Worm (Caenorhabditis elegans) whole organism, mixed stage, embryonic: Measurements from ENCODE around the gene F53C3.7.

Source experiments
- M03D4.4 ChIP-seq: sonication (generic microtip); optimal IDR thresholded peaks from 2 replicates; lab custom pipeline; 2017; ENCODE audit warnings: mild to moderate bottlenecking, missing genetic modification characterization, missing compliant biosample characterization
- blmp-1 ChIP-seq: fragments of 150-350 bp; optimal IDR thresholded peaks from 2 replicates; lab custom pipeline; 2014; ENCODE audit warnings: missing biosample characterization, missing genetic modification characterization
- ceh-83 ChIP-seq: fragments of 200-800 bp; sonication (Bioruptor generic); optimal IDR thresholded peaks from 2 replicates; lab custom pipeline; 2018; ENCODE audit warnings: mild to moderate bottlenecking, missing genetic modification characterization, missing compliant biosample characterization
- elt-3 ChIP-seq: fragments of 150-350 bp; optimal IDR thresholded peaks from 2 replicates; lab custom pipeline; 2014; ENCODE audit warnings: missing biosample characterization, missing genetic modification characterization
- lin-13 ChIP-seq: fragments of 150-350 bp; optimal IDR thresholded peaks from 2 replicates; lab custom pipeline; 2014; ENCODE audit warnings: missing biosample characterization, missing genetic modification characterization
- lsy-2 ChIP-seq: fragments of 150-350 bp; optimal IDR thresholded peaks from 2 replicates; lab custom pipeline; 2014; ENCODE audit warnings: missing biosample characterization, missing genetic modification characterization
- mep-1 ChIP-seq: fragments of 150-350 bp; optimal IDR thresholded peaks from 2 replicates; lab custom pipeline; 2017; ENCODE audit warnings: missing biosample characterization, missing genetic modification reagents, missing genetic modification characterization, inconsistent platforms
- nhr-237 ChIP-seq: fragments of 150-350 bp; optimal IDR thresholded peaks from 2 replicates; lab custom pipeline; 2014; ENCODE audit warnings: missing biosample characterization, missing genetic modification characterization
- nhr-76 ChIP-seq: sonication (generic microtip); optimal IDR thresholded peaks from 2 replicates; lab custom pipeline; 2017; ENCODE audit warnings: missing biosample characterization, missing genetic modification characterization
- pha-4 ChIP-seq: fragments of 150-350 bp; optimal IDR thresholded peaks from 2 replicates; lab custom pipeline; 2018; ENCODE audit warnings: missing biosample characterization, missing genetic modification reagents, missing genetic modification characterization
- tbx-8 ChIP-seq: fragments of 200-800 bp; sonication (Bioruptor generic); optimal IDR thresholded peaks from 2 replicates; lab custom pipeline; 2018; ENCODE audit warnings: mild to moderate bottlenecking, missing genetic modification characterization, moderate library complexity, missing compliant biosample characterization
- unc-120 ChIP-seq: sonication (generic microtip); optimal IDR thresholded peaks from 2 replicates; lab custom pipeline; 2017; ENCODE audit warnings: missing genetic modification characterization, missing compliant biosample characterization; ENCODE audit not compliant: poor library complexity, severe bottlenecking
- unc-39 ChIP-seq: fragments of 150-350 bp; optimal IDR thresholded peaks from 2 replicates; lab custom pipeline; 2014; ENCODE audit warnings: missing biosample characterization, missing genetic modification characterization
- unc-62 ChIP-seq: fragments of 150-350 bp; optimal IDR thresholded peaks from 2 replicates; lab custom pipeline; 2014; ENCODE audit warnings: missing biosample characterization, missing genetic modification reagents, missing genetic modification characterization

DNA sequence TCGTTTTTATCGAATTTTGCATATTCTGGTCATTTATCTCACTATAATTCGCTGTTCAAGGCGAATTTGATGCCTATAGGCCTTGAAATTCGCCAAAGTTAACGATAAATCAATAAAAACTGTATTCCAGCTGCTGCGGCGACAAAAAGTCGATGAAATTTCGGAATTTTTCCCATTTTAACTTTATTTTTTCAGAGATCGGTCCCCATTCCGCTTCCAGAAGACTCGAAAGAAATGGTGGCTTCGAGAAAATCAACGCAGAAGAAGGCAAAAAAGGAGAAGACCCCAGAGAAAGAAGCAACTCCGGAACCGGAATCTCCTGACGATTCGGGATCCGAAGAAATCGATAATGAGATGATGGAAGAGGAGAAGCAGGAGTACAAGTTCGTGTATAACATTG, 40.2 kb downstream of the F53C3.7 start:
- TF ChIP-seq ceh-83 (no peak), lsy-2 (no peak), unc-39 (no peak), unc-62 (GFP tag; lab: Kevin White, UChicago) (no peak), elt-3 (no peak), nhr-76 (tag; lab: Kevin White, UChicago) (no peak), tbx-8 (GFP tag; lab: Kevin White, UChicago) (no peak), unc-120 (tag; lab: Kevin White, UChicago) (no peak), M03D4.4 (no peak), lin-13 (tag; lab: Kevin White, UChicago) (no peak), blmp-1 (no peak), pha-4 (tag; lab: Kevin White, UChicago) (no peak), nhr-237 (no peak), mep-1 (tag; lab: Kevin White, UChicago) (no peak)
